Fruit fly (Drosophila melanogaster) Kc167 (cell line): ENCODE data around the gene CG4660.

ENCODE experiments used
- Myc ChIP-seq: fragments of >200 bp; optimal IDR thresholded peaks from 2 replicates; lab custom pipeline; 2017; ENCODE audit warnings: missing external identifiers
- Sin3A ChIP-seq: fragments of >200 bp; optimal IDR thresholded peaks from 2 replicates; lab custom pipeline; 2018; ENCODE audit warnings: missing external identifiers
- insv ChIP-seq: fragments of >200 bp; optimal IDR thresholded peaks from 3 replicates; lab custom pipeline; 2018; ENCODE audit warnings: missing external identifiers
- psq ChIP-seq: fragments of >200 bp; optimal IDR thresholded peaks from 2 replicates; lab custom pipeline; 2017; ENCODE audit warnings: missing external identifiers
- ttk ChIP-seq: sonication (Bioruptor generic); optimal IDR thresholded peaks from 2 replicates; lab custom pipeline; 2017; ENCODE audit warnings: missing external identifiers

dm6 chrX:6075586-6075985, 5.6 kb downstream of the CG4660 start:
- TF ChIP-seq psq (lab: Kevin White, UChicago), result no peak
- no peak for TF ChIP-seq Sin3A (lab: Kevin White, UChicago)
- TF ChIP-seq ttk (lab: Kevin White, UChicago), result no peak
- TF ChIP-seq insv (lab: Kevin White, UChicago), result no peak
- no peak for TF ChIP-seq Myc (lab: Kevin White, UChicago)
